Worm (Caenorhabditis elegans): ENCODE results near the gene C03B1.7.

Gene C03B1.7

DNA sequence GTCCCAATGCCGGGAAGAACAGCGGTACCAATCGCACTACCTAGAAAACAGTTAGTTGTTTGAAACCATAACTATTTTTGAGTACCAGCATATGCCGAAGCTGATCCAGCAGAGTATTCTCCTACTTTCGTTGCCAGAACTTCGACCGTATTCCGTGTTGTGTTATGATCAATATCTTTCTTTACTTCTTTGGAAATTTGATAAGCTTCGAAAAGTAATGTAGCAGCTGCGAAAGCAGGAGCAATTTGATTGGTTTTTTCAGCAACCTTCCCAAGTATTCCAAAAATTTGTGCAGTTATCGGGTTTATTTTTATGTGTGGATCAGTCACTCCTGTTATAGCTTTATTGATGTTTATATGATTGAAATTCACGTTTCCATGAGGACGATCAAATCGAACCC lies 18.5 kb downstream of the C03B1.7 start:
- no peak for TF ChIP-seq nhr-237 (tag; optimal IDR thresholded peaks at IDR 0.05)
- TF ChIP-seq mab-5 (tag; optimal IDR thresholded peaks at IDR 0.05): no peak
- TF ChIP-seq blmp-1 (tag; optimal IDR thresholded peaks at IDR 0.05): no peak
- no peak for TF ChIP-seq drap-1 (GFP tag; optimal IDR thresholded peaks at IDR 0.05)
- no peak for TF ChIP-seq nhr-28 (tag; optimal IDR thresholded peaks at IDR 0.05)
- TF ChIP-seq elt-3 (tag; optimal IDR thresholded peaks at IDR 0.05): no peak
- no peak for TF ChIP-seq flh-1 (GFP tag; optimal IDR thresholded peaks at IDR 0.05)
- TF ChIP-seq ham-2 (GFP tag; optimal IDR thresholded peaks at IDR 0.05): no peak
- no peak for TF ChIP-seq mls-2 (tag; optimal IDR thresholded peaks at IDR 0.05)
- TF ChIP-seq cnd-1 (tag; optimal IDR thresholded peaks at IDR 0.05): no peak
- no peak for TF ChIP-seq unc-39 (tag; optimal IDR thresholded peaks at IDR 0.05)

DNA sequence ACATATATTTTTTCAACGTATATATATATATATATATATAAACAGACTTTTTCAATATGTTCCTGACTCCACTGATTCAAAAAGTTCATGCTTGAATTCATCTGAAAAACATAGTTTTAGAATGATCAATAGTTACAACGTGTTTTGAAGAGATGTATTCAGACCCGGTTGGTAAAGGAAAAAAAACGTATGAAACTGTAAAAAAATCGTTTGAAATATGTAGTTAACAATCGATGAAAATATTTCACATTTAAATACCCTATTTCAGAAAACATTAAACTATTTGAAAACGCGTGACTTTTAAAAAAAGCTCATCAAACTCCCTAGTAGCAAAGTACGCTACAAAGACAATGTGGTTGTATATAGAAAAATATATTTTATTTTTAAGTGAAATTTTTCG lies 19.0 kb downstream of the C03B1.7 start, which contains the start of gene C03B1.14:
TSS of gene C03B1.14 (minus strand) at position 101 of the 400 bp plus-strand sequence.
- TF ChIP-seq ham-2 (GFP tag; optimal IDR thresholded peaks at IDR 0.05): no peak
- no peak for TF ChIP-seq lsy-2 (tag; optimal IDR thresholded peaks at IDR 0.05)
- no peak for TF ChIP-seq nhr-28 (tag; optimal IDR thresholded peaks at IDR 0.05)
- no peak for TF ChIP-seq hlh-1 (tag; optimal IDR thresholded peaks at IDR 0.05)
- TF ChIP-seq mab-5 (tag; optimal IDR thresholded peaks at IDR 0.05): no peak
- TF ChIP-seq nhr-76 (tag; optimal IDR thresholded peaks at IDR 0.05): no peak
- no peak for TF ChIP-seq nhr-2 (tag; optimal IDR thresholded peaks at IDR 0.05)
- TF ChIP-seq blmp-1 (tag; optimal IDR thresholded peaks at IDR 0.05): no peak
- no peak for TF ChIP-seq pha-4 (tag; optimal IDR thresholded peaks at IDR 0.05)
- TF ChIP-seq elt-1 (tag; optimal IDR thresholded peaks at IDR 0.05; ENCODE audit: borderline replicate concordance, insufficient read depth): no peak
- TF ChIP-seq unc-120 (tag; optimal IDR thresholded peaks at IDR 0.05; ENCODE audit: poor library complexity, severe bottlenecking): no peak
- TF ChIP-seq sem-2 (GFP tag; optimal IDR thresholded peaks at IDR 0.05): no peak
- no peak for TF ChIP-seq ceh-39 (tag; optimal IDR thresholded peaks at IDR 0.05)
- TF ChIP-seq ztf-11 (tag; optimal IDR thresholded peaks at IDR 0.05): no peak
- TF ChIP-seq ceh-43 (GFP tag; optimal IDR thresholded peaks at IDR 0.05): no peak
- TF ChIP-seq snpc-4 (tag; optimal IDR thresholded peaks at IDR 0.05): no peak
- no peak for TF ChIP-seq unc-39 (tag; optimal IDR thresholded peaks at IDR 0.05)
- TF ChIP-seq lin-32 (GFP tag; optimal IDR thresholded peaks at IDR 0.05): no peak

DNA sequence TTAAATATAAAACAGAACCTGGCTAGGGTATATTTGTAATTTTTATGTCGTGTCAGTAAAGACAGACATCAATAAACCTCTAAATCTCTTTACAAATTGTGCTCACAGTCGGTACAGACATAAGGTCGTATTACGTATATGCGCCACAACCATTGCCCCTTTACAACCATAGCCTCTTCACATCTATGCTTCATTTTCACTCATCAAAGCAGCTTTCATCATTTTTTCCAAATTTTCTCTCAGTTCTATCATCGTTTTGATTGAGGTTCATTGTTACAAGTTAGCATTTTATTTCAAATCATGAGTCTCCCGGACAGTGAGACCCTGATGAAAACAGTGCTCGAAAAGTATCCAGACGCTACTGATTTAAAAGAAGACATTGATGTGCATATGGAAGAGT lies 22.6 kb downstream of the C03B1.7 start, which contains the start of gene C03B1.4:
TSS of gene C03B1.4 (plus strand) at position 301 of the 400 bp plus-strand sequence.
- TF ChIP-seq pha-4 (tag; optimal IDR thresholded peaks at IDR 0.05) (no peak), lin-32 (GFP tag; optimal IDR thresholded peaks at IDR 0.05) (no peak), nhr-12 (tag; optimal IDR thresholded peaks at IDR 0.05) (no peak), ces-1 (GFP tag; optimal IDR thresholded peaks at IDR 0.05) (no peak), ceh-83 (GFP tag; optimal IDR thresholded peaks at IDR 0.05) (no peak), ham-2 (GFP tag; optimal IDR thresholded peaks at IDR 0.05) (no peak), unc-39 (tag; optimal IDR thresholded peaks at IDR 0.05) (no peak), nhr-2 (tag; optimal IDR thresholded peaks at IDR 0.05) (no peak), mab-5 (tag; optimal IDR thresholded peaks at IDR 0.05) (no peak), flh-1 (GFP tag; optimal IDR thresholded peaks at IDR 0.05) (no peak)

DNA sequence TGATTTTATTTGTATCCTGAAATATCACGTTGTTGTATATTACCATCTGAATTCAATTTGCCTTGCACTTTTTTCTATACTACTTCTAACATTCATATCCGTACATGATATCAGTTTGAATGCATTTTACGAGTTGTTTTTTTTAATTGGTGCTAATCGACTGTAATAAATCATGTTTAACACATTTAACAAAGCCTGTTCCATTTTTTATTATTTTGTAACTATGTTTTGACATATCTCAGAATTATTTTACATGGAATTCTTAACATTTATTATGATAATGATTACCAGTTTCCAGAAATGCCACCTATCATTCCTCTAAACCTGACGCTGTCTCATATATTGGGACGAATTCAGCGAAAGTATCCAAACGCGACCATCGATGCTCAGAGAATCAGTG lies 24.1 kb downstream of the C03B1.7 start, which contains the start of gene C03B1.3:
TSS of gene C03B1.3 (plus strand) at position 301 of the 400 bp plus-strand sequence.
- no peak for TF ChIP-seq ceh-83 (GFP tag; optimal IDR thresholded peaks at IDR 0.05)
- no peak for TF ChIP-seq blmp-1 (tag; optimal IDR thresholded peaks at IDR 0.05)
- TF ChIP-seq unc-62 (GFP tag; optimal IDR thresholded peaks at IDR 0.05): no peak
- TF ChIP-seq elt-1 (tag; optimal IDR thresholded peaks at IDR 0.05; ENCODE audit: borderline replicate concordance, insufficient read depth): no peak

DNA sequence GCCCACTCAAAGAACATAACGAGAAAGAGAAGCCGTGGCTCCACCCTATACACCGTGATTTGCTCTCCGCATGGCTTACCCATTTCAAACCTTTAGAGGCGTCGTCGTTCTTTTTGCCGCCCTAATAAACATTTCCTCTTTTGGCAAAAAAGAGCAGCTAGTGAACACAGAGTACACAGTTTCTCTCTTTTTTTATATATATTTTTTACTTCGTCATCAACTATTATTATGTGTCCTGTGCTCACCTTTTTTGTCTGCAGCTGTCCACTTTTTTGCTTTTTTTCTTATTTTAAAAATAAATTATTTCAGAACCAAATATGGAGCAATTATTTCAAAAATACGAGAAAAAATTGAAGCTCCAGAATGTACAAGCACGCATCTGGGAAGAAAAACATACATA lies 28.1 kb downstream of the C03B1.7 start, which contains the start of gene C03B1.2:
TSS of gene C03B1.2 (plus strand) at position 301 of the 400 bp plus-strand sequence.
- TF ChIP-seq zip-8 (tag; optimal IDR thresholded peaks at IDR 0.05) (no peak), unc-62 (GFP tag; optimal IDR thresholded peaks at IDR 0.05) (no peak), nhr-76 (tag; optimal IDR thresholded peaks at IDR 0.05) (no peak), ceh-39 (tag; optimal IDR thresholded peaks at IDR 0.05) (no peak), mep-1 (tag; optimal IDR thresholded peaks at IDR 0.05) (no peak), nhr-28 (tag; optimal IDR thresholded peaks at IDR 0.05) (no peak), elt-3 (tag; optimal IDR thresholded peaks at IDR 0.05) (no peak), cnd-1 (tag; optimal IDR thresholded peaks at IDR 0.05) (no peak), nhr-12 (tag; optimal IDR thresholded peaks at IDR 0.05) (no peak), unc-39 (tag; optimal IDR thresholded peaks at IDR 0.05) (no peak), pha-4 (tag; optimal IDR thresholded peaks at IDR 0.05) (no peak), nhr-2 (tag; optimal IDR thresholded peaks at IDR 0.05) (no peak), lin-32 (GFP tag; optimal IDR thresholded peaks at IDR 0.05) (no peak), hlh-1 (tag; optimal IDR thresholded peaks at IDR 0.05) (no peak), unc-120 (tag; optimal IDR thresholded peaks at IDR 0.05; ENCODE audit: poor library complexity, severe bottlenecking) (no peak), drap-1 (GFP tag; optimal IDR thresholded peaks at IDR 0.05) (no peak), elt-1 (tag; optimal IDR thresholded peaks at IDR 0.05; ENCODE audit: borderline replicate concordance, insufficient read depth) (no peak), lin-13 (tag; optimal IDR thresholded peaks at IDR 0.05) (no peak), sptf-1 (tag; optimal IDR thresholded peaks at IDR 0.05) (no peak), bed-3 (GFP tag; optimal IDR thresholded peaks at IDR 0.05) (no peak)
